Fruit fly (Drosophila melanogaster) whole organism, adult: ENCODE data around the gene cry.

Experiments
- CG11617 ChIP-seq: fragments of 200-800 bp; sonication (Bioruptor generic); optimal IDR thresholded peaks from 2 replicates; lab custom pipeline; 2017; ENCODE audit warnings: mild to moderate bottlenecking, missing biosample characterization, missing genetic modification reagents, missing genetic modification characterization
- CG12768 ChIP-seq: fragments of 200-800 bp; sonication (Bioruptor generic); optimal IDR thresholded peaks from 2 replicates; lab custom pipeline; 2017; ENCODE audit warnings: missing biosample characterization, missing genetic modification characterization, mild to moderate bottlenecking, moderate library complexity, missing genetic modification reagents
- CG14711 ChIP-seq: fragments of 200-800 bp; sonication (Bioruptor generic); optimal IDR thresholded peaks from 2 replicates; lab custom pipeline; 2018; ENCODE audit warnings: missing biosample characterization, mild to moderate bottlenecking, missing genetic modification characterization, moderate library complexity
- CG1620 ChIP-seq: fragments of 200-800 bp; sonication (Bioruptor generic); optimal IDR thresholded peaks from 2 replicates; lab custom pipeline; 2016; ENCODE audit warnings: missing biosample characterization, missing genetic modification characterization
- CG33017 ChIP-seq: fragments of 200-800 bp; sonication (Bioruptor generic); optimal IDR thresholded peaks from 2 replicates; lab custom pipeline; 2018; ENCODE audit warnings: missing biosample characterization, mild to moderate bottlenecking, missing genetic modification characterization, moderate library complexity
- CG5204 ChIP-seq: fragments of 200-800 bp; sonication (Bioruptor generic); optimal IDR thresholded peaks from 2 replicates; lab custom pipeline; 2016; ENCODE audit warnings: missing biosample characterization, missing genetic modification characterization
- CG7045 ChIP-seq: fragments of 200-800 bp; sonication (Bioruptor generic); optimal IDR thresholded peaks from 2 replicates; lab custom pipeline; 2017; ENCODE audit warnings: missing biosample characterization, mild to moderate bottlenecking, missing genetic modification characterization
- CG7101 ChIP-seq: fragments of 200-800 bp; sonication (Bioruptor generic); optimal IDR thresholded peaks from 2 replicates; lab custom pipeline; 2018; ENCODE audit warnings: missing biosample characterization, mild to moderate bottlenecking, missing genetic modification characterization, moderate library complexity
- Clk ChIP-seq: fragments of 200-800 bp; sonication (Bioruptor generic); optimal IDR thresholded peaks from 2 replicates; lab custom pipeline; 2017; ENCODE audit warnings: missing biosample characterization, missing genetic modification characterization
- Crg-1 ChIP-seq: fragments of 200-800 bp; sonication (Bioruptor generic); optimal IDR thresholded peaks from 2 replicates; lab custom pipeline; 2016; ENCODE audit warnings: missing biosample characterization, missing genetic modification characterization
- Hr96 ChIP-seq: fragments of 200-800 bp; sonication (Bioruptor generic); optimal IDR thresholded peaks from 2 replicates; lab custom pipeline; 2016; ENCODE audit warnings: missing biosample characterization, missing genetic modification characterization
- Mnt ChIP-seq: fragments of 200-800 bp; sonication (Bioruptor generic); optimal IDR thresholded peaks from 2 replicates; lab custom pipeline; 2016; ENCODE audit warnings: missing biosample characterization, mild to moderate bottlenecking, missing genetic modification characterization
- bab1 ChIP-seq: fragments of 200-800 bp; sonication (Bioruptor generic); optimal IDR thresholded peaks from 3 replicates; lab custom pipeline; 2019; ENCODE audit warnings: missing biosample characterization, mild to moderate bottlenecking, missing genetic modification characterization, moderate library complexity
- cic ChIP-seq: fragments of 200-800 bp; sonication (Bioruptor generic); optimal IDR thresholded peaks from 2 replicates; lab custom pipeline; 2017; ENCODE audit warnings: missing biosample characterization, mild to moderate bottlenecking, missing genetic modification characterization, moderate library complexity
- cnc ChIP-seq, 2 experiments: fragments of >200 bp; optimal IDR thresholded peaks; 2 replicates each; lab custom pipeline; 2017
- kay ChIP-seq: fragments of 200-800 bp; sonication (Bioruptor generic); peaks from one replicate; lab custom pipeline; 2016; ENCODE audit warnings: missing biosample characterization, missing genetic modification characterization, borderline replicate concordance
- ovo ChIP-seq: fragments of 200-800 bp; sonication (Bioruptor generic); optimal IDR thresholded peaks from 2 replicates; lab custom pipeline; 2016; ENCODE audit warnings: missing biosample characterization, missing genetic modification characterization
- pad ChIP-seq: fragments of 200-800 bp; sonication (Bioruptor generic); optimal IDR thresholded peaks from 3 replicates; lab custom pipeline; 2017; ENCODE audit warnings: missing biosample characterization, missing genetic modification characterization, mild to moderate bottlenecking, moderate library complexity, missing genetic modification reagents
- tj ChIP-seq: fragments of 200-800 bp; sonication (Bioruptor generic); optimal IDR thresholded peaks from 3 replicates; lab custom pipeline; 2017; ENCODE audit warnings: missing biosample characterization, mild to moderate bottlenecking, missing genetic modification characterization, moderate library complexity
- toe ChIP-seq: fragments of 200-800 bp; sonication (Bioruptor generic); optimal IDR thresholded peaks from 2 replicates; lab custom pipeline; 2016; ENCODE audit warnings: missing biosample characterization, missing genetic modification characterization

Gene cry

DNA sequence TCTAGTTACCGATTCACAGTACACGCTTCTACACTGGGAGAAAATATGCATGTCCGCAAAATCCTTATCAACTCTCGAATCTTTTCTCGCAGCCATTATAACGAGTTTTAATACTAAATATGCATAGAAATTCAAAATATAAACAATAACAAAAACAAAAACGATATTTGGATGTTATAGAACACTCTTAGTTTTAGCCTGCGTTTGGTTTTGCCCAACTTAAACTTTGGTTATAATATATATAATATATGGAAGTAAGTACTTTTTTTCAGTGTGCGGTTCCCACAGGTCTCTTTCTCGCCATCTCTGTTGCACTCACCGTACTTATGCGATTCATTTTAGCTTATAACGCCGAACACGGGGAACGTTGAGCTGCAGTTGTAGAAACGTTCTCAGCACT, at the start of gene cry:
Gene cry (plus strand): TSS at position 377 of the 400 bp plus-strand sequence.
- peak; percentile 96 for TF ChIP-seq CG33017 (tag; lab: Kevin White, UChicago)
- TF ChIP-seq bab1 (GFP tag; lab: Kevin White, UChicago): peak; percentile 95
- TF ChIP-seq cnc (optimal IDR thresholded peaks at IDR 0.05; lab: Kevin White, UChicago): no peak
- TF ChIP-seq CG11617 (GFP tag; lab: Kevin White, UChicago): peak; percentile 99
- peak; percentile 86 for TF ChIP-seq Mnt (GFP tag; lab: Kevin White, UChicago)
- TF ChIP-seq kay (GFP tag; lab: Kevin White, UChicago): peak; percentile 93
- peak; percentile 98 for TF ChIP-seq Clk (GFP tag; lab: Kevin White, UChicago)
- peak; percentile 96 for TF ChIP-seq cic (GFP tag; lab: Kevin White, UChicago)
- peak; percentile 93 for TF ChIP-seq CG1620
- TF ChIP-seq Hr96 (GFP tag; lab: Kevin White, UChicago): peak; percentile 92
- peak; percentile 95 for TF ChIP-seq CG14711 (tag; lab: Kevin White, UChicago)
- peak; percentile 99 for TF ChIP-seq CG7045 (GFP tag; lab: Kevin White, UChicago)
- TF ChIP-seq Crg-1 (GFP tag; lab: Kevin White, UChicago): peak; percentile 89
- peak; percentile 97 for TF ChIP-seq tj (GFP tag; lab: Kevin White, UChicago)
- TF ChIP-seq CG12768 (GFP tag; lab: Kevin White, UChicago): peak; percentile 99
- TF ChIP-seq CG7101 (tag; lab: Kevin White, UChicago): peak; percentile 97
- TF ChIP-seq ovo (GFP tag; lab: Kevin White, UChicago): peak; percentile 89
- peak; percentile 96 for TF ChIP-seq pad (GFP tag; lab: Kevin White, UChicago)
- peak; percentile 96 for TF ChIP-seq CG5204
- peak; percentile 95 for TF ChIP-seq toe (GFP tag; lab: Kevin White, UChicago)

DNA sequence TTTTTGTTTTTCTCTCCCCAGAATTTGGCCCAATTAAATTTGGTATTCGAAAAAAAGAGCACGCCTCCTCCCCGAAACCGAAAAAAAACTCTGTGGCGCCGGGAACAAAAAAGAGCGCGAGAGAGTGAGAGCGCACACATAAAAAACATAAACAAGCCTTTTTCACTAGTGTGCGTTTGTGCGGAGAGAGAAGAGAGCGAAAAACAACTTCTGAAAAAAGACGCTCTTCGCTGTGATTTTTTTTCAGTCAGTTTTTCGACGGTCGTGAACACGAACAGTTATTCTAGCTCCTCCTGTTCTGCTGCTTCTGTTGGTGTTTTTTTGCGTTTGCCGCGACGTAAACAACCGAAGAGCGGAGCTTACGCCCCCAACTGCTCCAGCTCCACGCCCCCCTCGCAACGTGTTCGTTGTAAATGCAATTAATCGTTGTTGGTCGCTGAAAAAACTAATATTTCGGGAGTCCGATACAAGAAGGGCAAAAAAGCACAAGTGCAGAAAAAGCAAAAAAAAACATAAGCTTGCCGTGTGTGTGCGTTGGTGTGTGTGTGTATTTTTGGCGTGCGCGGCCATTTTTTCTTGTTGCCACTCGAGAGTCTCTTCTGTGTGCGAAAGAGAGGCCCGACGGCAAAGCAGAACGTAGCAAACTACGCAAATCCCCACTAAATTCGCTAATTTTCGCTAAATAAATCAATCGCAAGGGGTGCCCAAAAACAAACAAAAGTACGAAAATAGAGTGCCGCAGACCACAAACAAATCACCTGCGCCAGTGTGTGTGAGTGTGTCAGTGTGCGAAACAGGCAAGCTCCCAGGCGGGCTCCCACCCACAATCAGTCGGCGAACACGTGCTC, 47.8 kb upstream of the cry start, which contains the start of gene sqz:
Gene sqz (plus strand): TSS at position 240 of the 848 bp plus-strand sequence.
- TF ChIP-seq CG33017 (tag; lab: Kevin White, UChicago) (no peak), cic (GFP tag; lab: Kevin White, UChicago) (peak; percentile 8), CG7101 (tag; lab: Kevin White, UChicago) (no peak), CG5204 (no peak), Hr96 (GFP tag; lab: Kevin White, UChicago) (peak; percentile 41), pad (GFP tag; lab: Kevin White, UChicago) (peak; percentile 44), bab1 (GFP tag; lab: Kevin White, UChicago) (no peak), CG1620 (no peak), Mnt (GFP tag; lab: Kevin White, UChicago) (peak; percentile 45), CG7045 (GFP tag; lab: Kevin White, UChicago) (peak; percentile 56), tj (GFP tag; lab: Kevin White, UChicago) (peak; percentile 89), toe (GFP tag; lab: Kevin White, UChicago) (peak; percentile 30), kay (GFP tag; lab: Kevin White, UChicago) (no peak), CG11617 (GFP tag; lab: Kevin White, UChicago) (peak; percentile 75), cnc (optimal IDR thresholded peaks at IDR 0.05; lab: Kevin White, UChicago) (no peak)

DNA sequence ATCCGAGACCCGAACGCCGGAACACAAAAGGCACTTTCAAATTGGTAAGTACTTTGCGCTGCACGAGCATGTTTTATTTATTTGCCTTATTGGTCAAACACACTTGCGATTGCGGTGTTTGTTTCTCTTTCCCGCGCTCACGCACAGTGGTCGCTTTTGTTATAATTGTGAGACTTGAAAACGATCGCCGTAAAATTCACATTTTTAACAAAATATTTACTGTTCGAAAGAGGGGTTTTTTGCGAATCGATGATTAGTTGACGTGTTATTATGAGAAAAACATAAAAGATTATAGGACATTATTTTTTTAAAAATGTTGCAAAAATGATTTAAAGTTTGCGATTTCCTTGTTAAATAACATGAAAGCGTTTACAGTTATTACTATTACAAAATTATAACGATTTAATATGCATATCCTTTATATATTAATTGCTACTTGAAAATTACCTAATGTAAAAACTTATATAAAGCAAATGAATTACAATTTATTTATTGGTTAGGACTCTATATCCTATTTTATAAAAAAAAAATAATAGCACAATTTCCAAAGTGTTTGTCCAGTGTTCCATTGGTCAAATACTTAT, 47.0 kb upstream of the cry start:
- TF ChIP-seq CG1620: no peak
- no peak for TF ChIP-seq CG14711 (tag; lab: Kevin White, UChicago)
- no peak for TF ChIP-seq Mnt (GFP tag; lab: Kevin White, UChicago)
- TF ChIP-seq cnc (optimal IDR thresholded peaks at IDR 0.05; lab: Kevin White, UChicago): no peak
- peak; percentile 26 for TF ChIP-seq kay (GFP tag; lab: Kevin White, UChicago)
- peak; percentile 21 for TF ChIP-seq CG5204

DNA sequence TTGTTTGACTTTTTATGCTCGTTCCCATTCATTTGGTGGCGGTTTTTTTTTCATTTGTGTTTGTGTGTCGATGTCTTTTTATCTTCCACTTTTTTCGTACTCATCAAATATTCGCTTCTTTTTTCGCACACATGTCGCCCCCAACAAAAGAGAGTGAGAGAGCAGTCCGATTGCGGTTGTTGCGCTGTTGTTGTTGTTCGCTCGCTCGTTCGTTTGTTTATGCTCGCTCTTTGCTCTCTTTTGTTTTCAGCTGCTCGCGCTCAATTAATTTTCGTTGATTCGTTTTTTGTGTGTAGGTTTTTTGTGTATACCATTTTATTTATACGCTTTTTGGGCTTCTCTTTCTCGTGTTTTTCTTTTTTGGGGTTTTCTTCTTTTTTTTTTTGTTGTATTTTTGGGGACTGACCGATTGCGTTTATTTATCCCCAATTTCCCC, 46.3 kb upstream of the cry start:
- TF ChIP-seq Hr96 (GFP tag; lab: Kevin White, UChicago) (no peak), CG1620 (no peak), toe (GFP tag; lab: Kevin White, UChicago) (no peak), tj (GFP tag; lab: Kevin White, UChicago) (peak; percentile 64), Clk (GFP tag; lab: Kevin White, UChicago) (no peak), pad (GFP tag; lab: Kevin White, UChicago) (no peak), CG7045 (GFP tag; lab: Kevin White, UChicago) (no peak), Crg-1 (GFP tag; lab: Kevin White, UChicago) (no peak), CG7101 (tag; lab: Kevin White, UChicago) (no peak), CG12768 (GFP tag; lab: Kevin White, UChicago) (no peak), cic (GFP tag; lab: Kevin White, UChicago) (peak; percentile 35), cnc (optimal IDR thresholded peaks at IDR 0.05; lab: Kevin White, UChicago) (no peak), CG33017 (tag; lab: Kevin White, UChicago) (no peak), CG5204 (no peak), CG11617 (GFP tag; lab: Kevin White, UChicago) (no peak), ovo (GFP tag; lab: Kevin White, UChicago) (no peak), bab1 (GFP tag; lab: Kevin White, UChicago) (peak; percentile 5), CG14711 (tag; lab: Kevin White, UChicago) (no peak), kay (GFP tag; lab: Kevin White, UChicago) (no peak), Mnt (GFP tag; lab: Kevin White, UChicago) (peak; percentile 30)
